Worm (Caenorhabditis elegans): Measurements from ENCODE around the gene mom-1.

The mom-1 gene

ce11 chrX:6271718-6272117, 21.2 kb upstream of the mom-1 start, which contains the start of gene lro-1 (continued):
- TF ChIP-seq dmd-8 (GFP tag; IDR thresholded peaks at IDR 0.05) (no peak), nhr-25 (tag; optimal IDR thresholded peaks at IDR 0.05; ENCODE audit: borderline replicate concordance, insufficient read depth) (no peak), lin-13 (GFP tag; optimal IDR thresholded peaks at IDR 0.05) (no peak), nhr-10 (tag; optimal IDR thresholded peaks at IDR 0.05) (peak; percentile 30), zip-11 (GFP tag; IDR thresholded peaks at IDR 0.05) (no peak)

ce11 chrX:6273772-6274171, 19.1 kb upstream of the mom-1 start:
- TF ChIP-seq T26A8.4 (GFP tag; IDR thresholded peaks at IDR 0.05): peak; percentile 8; the same call in 1 of the 2 replicates
- peak; percentile 69; the same call in 1 of the 2 replicates for TF ChIP-seq zfp-3 (GFP tag; conservative IDR thresholded peaks at IDR 0.05)
- peak; percentile 63; the same call in 1 of the 2 replicates for TF ChIP-seq pha-4 (GFP tag; IDR thresholded peaks at IDR 0.05)
- no peak for TF ChIP-seq pha-4 (tag; optimal IDR thresholded peaks at IDR 0.05)
- no peak for TF ChIP-seq ztf-11 (tag; optimal IDR thresholded peaks at IDR 0.05)
- TF ChIP-seq duxl-1 (tag; optimal IDR thresholded peaks at IDR 0.05; ENCODE audit: poor library complexity): no peak
- TF ChIP-seq rbr-2 (tag; optimal IDR thresholded peaks at IDR 0.05): no peak
- TF ChIP-seq ceh-44 (GFP tag; IDR thresholded peaks at IDR 0.05): no peak
- no peak for TF ChIP-seq daf-16 (GFP tag; optimal IDR thresholded peaks at IDR 0.05)
- peak; percentile 29 for TF ChIP-seq daf-16 (tag; optimal IDR thresholded peaks at IDR 0.05)
- no peak for TF ChIP-seq madf-9 (GFP tag; conservative IDR thresholded peaks at IDR 0.05)
- peak; percentile 63 for TF ChIP-seq dve-1 (tag; optimal IDR thresholded peaks at IDR 0.05; ENCODE audit: insufficient read depth)
- TF ChIP-seq zip-2 (tag; optimal IDR thresholded peaks at IDR 0.05): no peak
- no peak for TF ChIP-seq attf-4 (tag; optimal IDR thresholded peaks at IDR 0.05)
- no peak for TF ChIP-seq set-16 (GFP tag; IDR thresholded peaks at IDR 0.05)
- TF ChIP-seq Y48G9A.11 (GFP tag; IDR thresholded peaks at IDR 0.05): no peak
- TF ChIP-seq ztf-7 (tag; optimal IDR thresholded peaks at IDR 0.05): no peak
- no peak for TF ChIP-seq nhr-48 (tag; optimal IDR thresholded peaks at IDR 0.05)

ce11 chrX:6274270-6274669, 18.6 kb upstream of the mom-1 start:
- no peak for TF ChIP-seq mdl-1 (tag; optimal IDR thresholded peaks at IDR 0.05)
- no peak for TF ChIP-seq ZK546.5 (tag; optimal IDR thresholded peaks at IDR 0.05)
- TF ChIP-seq daf-16 (GFP tag; optimal IDR thresholded peaks at IDR 0.05): no peak
- peak; percentile 77 for TF ChIP-seq daf-16 (tag; optimal IDR thresholded peaks at IDR 0.05)
- no peak for TF ChIP-seq duxl-1 (tag; optimal IDR thresholded peaks at IDR 0.05; ENCODE audit: poor library complexity)
- TF ChIP-seq Y5F2A.4 (GFP tag; optimal IDR thresholded peaks at IDR 0.05): no peak
- TF ChIP-seq spr-3 (GFP tag; optimal IDR thresholded peaks at IDR 0.05): no peak
- peak; percentile 62 for TF ChIP-seq nhr-77 (tag; optimal IDR thresholded peaks at IDR 0.05)
- TF ChIP-seq nhr-28 (tag; optimal IDR thresholded peaks at IDR 0.05): peak; percentile 96
- TF ChIP-seq dmd-9 (GFP tag; IDR thresholded peaks at IDR 0.05): no peak
- no peak for TF ChIP-seq tag-97 (GFP tag; IDR thresholded peaks at IDR 0.05)
- peak; percentile 68 for TF ChIP-seq dmd-6 (GFP tag; IDR thresholded peaks at IDR 0.05)
- TF ChIP-seq ama-1 (optimal IDR thresholded peaks at IDR 0.05): no peak
- TF ChIP-seq lim-7 (GFP tag; IDR thresholded peaks at IDR 0.05): no peak
- TF ChIP-seq sdz-12 (GFP tag; optimal IDR thresholded peaks at IDR 0.05): no peak
- TF ChIP-seq snpc-1.2 (GFP tag; IDR thresholded peaks at IDR 0.05): no peak
- no peak for TF ChIP-seq T26A8.4 (GFP tag; IDR thresholded peaks at IDR 0.05)
- TF ChIP-seq cey-2 (tag; optimal IDR thresholded peaks at IDR 0.05; ENCODE audit: borderline replicate concordance, insufficient read depth): no peak
- no peak for TF ChIP-seq Y105C5A.15 (GFP tag; IDR thresholded peaks at IDR 0.05)
- TF ChIP-seq snpc-4 (tag; optimal IDR thresholded peaks at IDR 0.05): no peak
- TF ChIP-seq nhr-41 (GFP tag; IDR thresholded peaks at IDR 0.05): no peak
- peak; percentile 10; the same call in 1 of the 2 replicates for TF ChIP-seq pha-4 (GFP tag; IDR thresholded peaks at IDR 0.05)
- TF ChIP-seq pha-4 (tag; optimal IDR thresholded peaks at IDR 0.05): no peak
- no peak for TF ChIP-seq lin-29 (GFP tag; IDR thresholded peaks at IDR 0.05)
- no peak for TF ChIP-seq mxl-2 (GFP tag; conservative IDR thresholded peaks at IDR 0.05)
- no peak for TF ChIP-seq ctbp-1 (GFP tag; IDR thresholded peaks at IDR 0.05)
- no peak for TF ChIP-seq nhr-111 (GFP tag; optimal IDR thresholded peaks at IDR 0.05)
- TF ChIP-seq D1046.2 (GFP tag; IDR thresholded peaks at IDR 0.05): no peak
- TF ChIP-seq zip-11 (GFP tag; IDR thresholded peaks at IDR 0.05): no peak
- no peak for TF ChIP-seq ceh-82 (tag; optimal IDR thresholded peaks at IDR 0.05)
- TF ChIP-seq aha-1 (tag): no peak
- TF ChIP-seq F26F4.8 (GFP tag; conservative IDR thresholded peaks at IDR 0.05): no peak
- TF ChIP-seq dmd-8 (GFP tag; IDR thresholded peaks at IDR 0.05): no peak

All from whole organism, L4 larva.